Fruit fly (Drosophila melanogaster) whole organism, prepupa: ENCODE results near the gene CG9119.
"Not testable (repeated sequence)": the region's sequence is repeated elsewhere in the genome, so short reads cannot be mapped to it uniquely, and the experiment has no call there.

ENCODE experiments used
- Blimp-1 ChIP-seq: fragments of 200-800 bp; sonication (Bioruptor generic); optimal IDR thresholded peaks from 3 replicates; lab custom pipeline; 2017; ENCODE audit warnings: missing biosample characterization, missing genetic modification characterization, mild to moderate bottlenecking, moderate library complexity, missing genetic modification reagents
- CG10669 ChIP-seq: fragments of 200-800 bp; sonication (Bioruptor generic); optimal IDR thresholded peaks from 3 replicates; lab custom pipeline; 2018; ENCODE audit warnings: missing biosample characterization, mild to moderate bottlenecking, missing genetic modification characterization, moderate library complexity
- CG11294 ChIP-seq: fragments of 200-800 bp; sonication (Bioruptor generic); IDR thresholded peaks from 2 replicates; pipeline ENCODE4 v1.3.6; 2022; ENCODE audit warnings: missing biosample characterization, missing genetic modification characterization
- CG11762 ChIP-seq: fragments of 200-800 bp; sonication (Bioruptor generic); optimal IDR thresholded peaks from 3 replicates; lab custom pipeline; 2016; ENCODE audit warnings: missing biosample characterization, missing genetic modification characterization; ENCODE audit not compliant: insufficient read depth
- CG11902 ChIP-seq: fragments of 200-800 bp; sonication (Bioruptor generic); optimal IDR thresholded peaks from 3 replicates; lab custom pipeline; 2016; ENCODE audit warnings: missing biosample characterization, missing genetic modification characterization
- CG15336 ChIP-seq: fragments of 200-800 bp; sonication (Bioruptor generic); IDR thresholded peaks from 2 replicates; pipeline ENCODE4 v1.3.6; 2022; ENCODE audit warnings: missing biosample characterization, missing genetic modification characterization
- CG1621 ChIP-seq: fragments of 200-800 bp; sonication (Bioruptor generic); optimal IDR thresholded peaks from 3 replicates; lab custom pipeline; 2018; ENCODE audit warnings: missing biosample characterization, mild to moderate bottlenecking, missing genetic modification characterization
- CG16779 ChIP-seq: fragments of 200-800 bp; sonication (Bioruptor generic); optimal IDR thresholded peaks from 3 replicates; lab custom pipeline; 2017; ENCODE audit warnings: missing biosample characterization, mild to moderate bottlenecking, missing genetic modification characterization
- CG3032 ChIP-seq: fragments of 200-800 bp; optimal IDR thresholded peaks from 2 replicates; lab custom pipeline; 2019; ENCODE audit warnings: missing biosample characterization, mild to moderate bottlenecking, missing genetic modification characterization, moderate library complexity
- CG31627 ChIP-seq: fragments of 200-800 bp; sonication (Bioruptor generic); optimal IDR thresholded peaks from 3 replicates; lab custom pipeline; 2016; ENCODE audit warnings: missing biosample characterization, missing genetic modification characterization
- CG32006 ChIP-seq: fragments of 200-800 bp; sonication (Bioruptor generic); optimal IDR thresholded peaks from 3 replicates; lab custom pipeline; 2017; ENCODE audit warnings: missing biosample characterization, mild to moderate bottlenecking, missing genetic modification characterization
- CG34406 ChIP-seq: fragments of 200-800 bp; sonication (Bioruptor generic); optimal IDR thresholded peaks from 3 replicates; lab custom pipeline; 2016; ENCODE audit warnings: missing biosample characterization, missing genetic modification characterization
- CG3919 ChIP-seq: fragments of 200-800 bp; sonication (Bioruptor generic); optimal IDR thresholded peaks from 3 replicates; lab custom pipeline; 2016; ENCODE audit warnings: missing biosample characterization, missing genetic modification characterization
- CG6276 ChIP-seq: fragments of 200-800 bp; sonication (Bioruptor generic); optimal IDR thresholded peaks from 2 replicates; lab custom pipeline; 2017; ENCODE audit warnings: missing biosample characterization, mild to moderate bottlenecking, missing genetic modification characterization
- CG6792 ChIP-seq: fragments of 200-800 bp; sonication (Bioruptor generic); optimal IDR thresholded peaks from 3 replicates; lab custom pipeline; 2016; ENCODE audit warnings: missing biosample characterization, missing genetic modification characterization
- CG6854 ChIP-seq: fragments of 200-800 bp; sonication (Bioruptor generic); optimal IDR thresholded peaks from 2 replicates; lab custom pipeline; 2017; ENCODE audit warnings: missing biosample characterization, mild to moderate bottlenecking, missing genetic modification characterization
- CG7368 ChIP-seq: fragments of 200-800 bp; sonication (Bioruptor generic); optimal IDR thresholded peaks from 3 replicates; lab custom pipeline; 2016; ENCODE audit warnings: missing biosample characterization, missing genetic modification characterization
- Eip75B ChIP-seq: fragments of 200-800 bp; sonication (Bioruptor generic); optimal IDR thresholded peaks from 3 replicates; lab custom pipeline; 2016; ENCODE audit warnings: missing biosample characterization, missing genetic modification characterization
- Eip78C ChIP-seq: fragments of 200-800 bp; sonication (Bioruptor generic); peaks from one replicate; lab custom pipeline; 2016; ENCODE audit warnings: missing biosample characterization, missing genetic modification characterization
- Eip93F ChIP-seq: fragments of 200-800 bp; sonication (Bioruptor generic); optimal IDR thresholded peaks from 2 replicates; lab custom pipeline; 2016; ENCODE audit warnings: missing biosample characterization, mild to moderate bottlenecking, missing genetic modification characterization
- Ets96B ChIP-seq: fragments of 200-800 bp; optimal IDR thresholded peaks from 2 replicates; lab custom pipeline; 2019; ENCODE audit warnings: missing biosample characterization, mild to moderate bottlenecking, missing genetic modification characterization, moderate library complexity
- Hr38 ChIP-seq: sonication (Bioruptor generic); optimal IDR thresholded peaks from 2 replicates; lab custom pipeline; 2016; ENCODE audit warnings: missing biosample characterization, missing genetic modification characterization
- Hr39 ChIP-seq: fragments of 200-800 bp; sonication (Bioruptor generic); optimal IDR thresholded peaks from 2 replicates; lab custom pipeline; 2016; ENCODE audit warnings: missing biosample characterization, missing genetic modification characterization
- Lpt ChIP-seq: fragments of 200-800 bp; sonication (Bioruptor generic); optimal IDR thresholded peaks from 3 replicates; lab custom pipeline; 2016; ENCODE audit warnings: missing biosample characterization, missing genetic modification characterization
- Met ChIP-seq: fragments of 200-800 bp; sonication (Bioruptor generic); optimal IDR thresholded peaks from 3 replicates; lab custom pipeline; 2016; ENCODE audit warnings: missing biosample characterization, missing genetic modification characterization
- OdsH ChIP-seq: fragments of 200-800 bp; sonication (Bioruptor generic); optimal IDR thresholded peaks from 3 replicates; lab custom pipeline; 2016; ENCODE audit warnings: missing biosample characterization, missing genetic modification characterization
- Smox ChIP-seq: fragments of 200-800 bp; sonication (Bioruptor generic); optimal IDR thresholded peaks from 3 replicates; lab custom pipeline; 2016; ENCODE audit warnings: missing biosample characterization, missing genetic modification characterization
- Sox102F ChIP-seq: fragments of 200-800 bp; sonication (Bioruptor generic); optimal IDR thresholded peaks from 2 replicates; lab custom pipeline; 2016; ENCODE audit warnings: missing biosample characterization, mild to moderate bottlenecking, missing genetic modification characterization
- Sox15 ChIP-seq: fragments of 200-800 bp; sonication (Bioruptor generic); optimal IDR thresholded peaks from 3 replicates; lab custom pipeline; 2016; ENCODE audit warnings: missing biosample characterization, missing genetic modification characterization
- achi ChIP-seq: fragments of 200-800 bp; sonication (Bioruptor generic); optimal IDR thresholded peaks from 3 replicates; lab custom pipeline; 2016; ENCODE audit warnings: missing biosample characterization, missing genetic modification characterization
- acj6 ChIP-seq: fragments of 200-800 bp; sonication (Bioruptor generic); optimal IDR thresholded peaks from 3 replicates; lab custom pipeline; 2016; ENCODE audit warnings: missing biosample characterization, missing genetic modification characterization
- cyc ChIP-seq: fragments of 200-800 bp; sonication (Bioruptor generic); optimal IDR thresholded peaks from 3 replicates; lab custom pipeline; 2016; ENCODE audit warnings: missing biosample characterization, missing genetic modification characterization
- dsx ChIP-seq: fragments of 200-800 bp; optimal IDR thresholded peaks from 3 replicates; lab custom pipeline; 2019; ENCODE audit warnings: missing biosample characterization, mild to moderate bottlenecking, missing genetic modification characterization, moderate library complexity; ENCODE audit not compliant: poor library complexity, severe bottlenecking
- esn ChIP-seq: fragments of 200-800 bp; sonication (Bioruptor generic); optimal IDR thresholded peaks from 2 replicates; lab custom pipeline; 2016; ENCODE audit warnings: missing biosample characterization, mild to moderate bottlenecking, missing genetic modification characterization, moderate library complexity
- fd59A ChIP-seq: fragments of 200-800 bp; sonication (Bioruptor generic); optimal IDR thresholded peaks from 2 replicates; lab custom pipeline; 2017; ENCODE audit warnings: missing biosample characterization, mild to moderate bottlenecking, missing genetic modification characterization, missing genetic modification reagents
- fd85E ChIP-seq: fragments of 200-800 bp; sonication (Bioruptor generic); optimal IDR thresholded peaks from 3 replicates; lab custom pipeline; 2016; ENCODE audit warnings: missing biosample characterization, missing genetic modification characterization
- lz ChIP-seq: fragments of 200-800 bp; sonication (Bioruptor generic); optimal IDR thresholded peaks from 3 replicates; lab custom pipeline; 2016; ENCODE audit warnings: missing biosample characterization, missing genetic modification characterization
- pdm3 ChIP-seq: fragments of 200-800 bp; sonication (Bioruptor generic); optimal IDR thresholded peaks from 3 replicates; lab custom pipeline; 2016; ENCODE audit warnings: missing biosample characterization, missing genetic modification characterization
- ss ChIP-seq, 2 experiments: fragments of 200-800 bp; sonication (Bioruptor generic); optimal IDR thresholded peaks; 2 replicates in 1 of 2; 3 replicates in 1 of 2; lab custom pipeline; 2017 to 2018; ENCODE audit warnings: mild to moderate bottlenecking in 2 of 2, missing biosample characterization in 2 of 2, missing genetic modification characterization in 2 of 2, moderate library complexity in 1 of 2
- svp ChIP-seq: fragments of 200-800 bp; sonication (Bioruptor generic); peaks from one replicate; lab custom pipeline; 2016; ENCODE audit warnings: missing biosample characterization, missing genetic modification characterization
- topi ChIP-seq: fragments of 200-800 bp; sonication (Bioruptor generic); optimal IDR thresholded peaks from 3 replicates; lab custom pipeline; 2016; ENCODE audit warnings: missing biosample characterization, missing genetic modification characterization

CG9119 gene

dm6 chr3L:1247627-1248295 is 43.2 kb upstream of the CG9119 start, which contains the start of the genes Psf1 and Sac1 (continued):
- peak; percentile 27 for TF ChIP-seq topi (GFP tag; lab: Kevin White, UChicago)
- no peak for TF ChIP-seq CG15336 (GFP tag; lab: Robert Waterston, UW)
- TF ChIP-seq ss (GFP tag; optimal IDR thresholded peaks at IDR 0.05; lab: Kevin White, UChicago) = no peak
- no peak for TF ChIP-seq Eip75B (GFP tag; lab: Kevin White, UChicago)
- TF ChIP-seq CG10669 (GFP tag; lab: Kevin White, UChicago) = no peak
- no peak for TF ChIP-seq Sox102F (GFP tag; lab: Kevin White, UChicago)
- TF ChIP-seq OdsH (GFP tag; lab: Kevin White, UChicago) = no peak
- TF ChIP-seq CG16779 = no peak
- peak; percentile 54 for TF ChIP-seq cyc
- no peak for TF ChIP-seq CG6276
- TF ChIP-seq fd59A (GFP tag; lab: Kevin White, UChicago) = no peak
- no peak for TF ChIP-seq CG11762
- TF ChIP-seq esn (GFP tag; lab: Kevin White, UChicago) = peak; percentile 48
- TF ChIP-seq CG3919 (GFP tag; lab: Kevin White, UChicago) = peak; percentile 40
- peak; percentile 58 for TF ChIP-seq CG3032
- TF ChIP-seq CG31627 (GFP tag; lab: Kevin White, UChicago) = peak; percentile 61
- peak; percentile 24 for TF ChIP-seq Met (GFP tag; lab: Kevin White, UChicago)
- no peak for TF ChIP-seq CG1621 (tag; lab: Kevin White, UChicago)
- TF ChIP-seq Smox (GFP tag; lab: Kevin White, UChicago) = no peak
- peak; percentile 81 for TF ChIP-seq svp
- TF ChIP-seq Hr39 (GFP tag; lab: Kevin White, UChicago) = peak; percentile 72
- TF ChIP-seq Eip93F = no peak
- TF ChIP-seq CG34406 = peak; percentile 7
- TF ChIP-seq achi (GFP tag; lab: Kevin White, UChicago) = peak; percentile 14
- TF ChIP-seq CG32006 (GFP tag; lab: Kevin White, UChicago) = peak; percentile 35
- peak; percentile 32 for TF ChIP-seq CG11902 (GFP tag; lab: Kevin White, UChicago)
- TF ChIP-seq Sox15 (GFP tag; lab: Kevin White, UChicago) = peak; percentile 4
- TF ChIP-seq Eip78C (GFP tag; lab: Kevin White, UChicago) = peak; percentile 86
- TF ChIP-seq CG11294 (GFP tag; lab: Robert Waterston, UW) = no peak
- TF ChIP-seq Blimp-1 (GFP tag; lab: Kevin White, UChicago) = no peak
- no peak for TF ChIP-seq dsx (GFP tag; lab: Kevin White, UChicago)
- TF ChIP-seq CG6792 (GFP tag; lab: Kevin White, UChicago) = no peak
- peak; percentile 50 for TF ChIP-seq pdm3 (GFP tag; lab: Kevin White, UChicago)
- TF ChIP-seq fd85E = no peak
- no peak for TF ChIP-seq Hr38 (GFP tag; lab: Kevin White, UChicago)
- no peak for TF ChIP-seq Ets96B
- TF ChIP-seq CG7368 = no peak
- TF ChIP-seq lz (GFP tag; lab: Kevin White, UChicago) = peak; percentile 32
- TF ChIP-seq acj6 = peak; percentile 45
- TF ChIP-seq, all 60 proteins: peak for 21

dm6 chr3L:1246823-1247222 is 42.2 kb upstream of the CG9119 start, which contains the start of gene CG32318:
Gene CG32318, minus strand, starts transcription at chr3L:1246923.
- not testable (repeated sequence) for TF ChIP-seq Blimp-1, Lpt, CG6854 (GFP tag; lab: Kevin White, UChicago)
